Fruit fly (Drosophila melanogaster): ENCODE results near the gene CG33223.
A peak's percentile ranks its signal among the peaks of the same experiment; 100 is the strongest.

CG33223 gene

DNA sequence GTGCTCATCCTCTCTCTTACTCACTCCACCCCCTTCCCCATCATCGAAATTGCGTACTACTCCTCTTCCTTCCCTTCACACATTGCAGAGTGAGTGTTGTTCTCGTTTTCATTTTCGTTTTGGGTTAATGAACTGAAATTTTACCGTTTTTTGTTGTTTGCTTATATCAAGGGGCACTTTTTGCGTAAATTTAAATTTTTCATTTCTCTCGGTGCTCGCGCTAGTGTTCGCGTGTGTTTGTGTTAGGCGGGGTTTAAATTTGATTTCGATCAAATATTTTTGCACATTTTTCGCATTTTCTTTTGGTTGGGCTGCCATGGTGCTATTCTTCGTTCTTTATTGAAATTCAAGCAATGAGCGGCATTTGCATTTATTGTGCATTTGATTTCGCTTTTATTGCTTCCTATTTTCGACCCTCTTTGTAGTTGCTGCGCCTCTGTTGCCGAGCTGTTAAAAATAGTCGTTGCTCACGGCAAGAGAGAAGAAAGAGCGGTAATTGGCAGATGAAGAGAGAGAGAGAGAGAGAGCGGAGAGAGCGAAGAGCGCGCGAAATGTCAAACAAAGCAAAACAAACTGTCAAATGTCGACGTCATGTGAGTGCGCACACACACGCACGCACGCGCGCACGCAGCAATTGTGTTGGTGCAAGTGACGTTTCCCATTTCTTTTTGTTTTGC, 62.8 kb downstream of the CG33223 start (continued):
- TF ChIP-seq CG6792 (GFP tag; optimal IDR thresholded peaks at IDR 0.05) (no peak), vri (GFP tag; optimal IDR thresholded peaks at IDR 0.05) (peak; percentile 52), Lpt (GFP tag; optimal IDR thresholded peaks at IDR 0.05) (peak; percentile 50), Eip75B (GFP tag; optimal IDR thresholded peaks at IDR 0.05) (peak; percentile 47), CG6163 (GFP tag; IDR thresholded peaks at IDR 0.05) (peak; percentile 90; the same call in 2 of the 3 replicates), Hr38 (GFP tag; optimal IDR thresholded peaks at IDR 0.05) (no peak), Eip93F (GFP tag; optimal IDR thresholded peaks at IDR 0.05) (peak; percentile 25), Sox14 (GFP tag; optimal IDR thresholded peaks at IDR 0.05) (peak; percentile 67), Eip78C (GFP tag) (peak; percentile 82), CG11762 (GFP tag; optimal IDR thresholded peaks at IDR 0.05; ENCODE audit: insufficient read depth) (no peak), Sox15 (GFP tag; optimal IDR thresholded peaks at IDR 0.05) (peak; percentile 17), CG9139 (GFP tag; optimal IDR thresholded peaks at IDR 0.05) (peak; percentile 76), CG15336 (GFP tag; IDR thresholded peaks at IDR 0.05) (peak; percentile 83), CG6808 (GFP tag; optimal IDR thresholded peaks at IDR 0.05) (peak; percentile 70), fkh (GFP tag; optimal IDR thresholded peaks at IDR 0.05) (peak; percentile 59), OdsH (GFP tag; optimal IDR thresholded peaks at IDR 0.05) (peak; percentile 16), achi (GFP tag; optimal IDR thresholded peaks at IDR 0.05) (peak; percentile 91), cyc (GFP tag; optimal IDR thresholded peaks at IDR 0.05) (peak; percentile 41), CG3919 (GFP tag; optimal IDR thresholded peaks at IDR 0.05) (no peak), CG10669 (GFP tag; optimal IDR thresholded peaks at IDR 0.05) (peak; percentile 97), CG6854 (GFP tag; optimal IDR thresholded peaks at IDR 0.05) (peak; percentile 65), CG34406 (GFP tag; optimal IDR thresholded peaks at IDR 0.05) (peak; percentile 21), CG7368 (GFP tag; optimal IDR thresholded peaks at IDR 0.05) (peak; percentile 29), pdm3 (GFP tag; optimal IDR thresholded peaks at IDR 0.05) (no peak), svp (GFP tag) (no peak)

DNA sequence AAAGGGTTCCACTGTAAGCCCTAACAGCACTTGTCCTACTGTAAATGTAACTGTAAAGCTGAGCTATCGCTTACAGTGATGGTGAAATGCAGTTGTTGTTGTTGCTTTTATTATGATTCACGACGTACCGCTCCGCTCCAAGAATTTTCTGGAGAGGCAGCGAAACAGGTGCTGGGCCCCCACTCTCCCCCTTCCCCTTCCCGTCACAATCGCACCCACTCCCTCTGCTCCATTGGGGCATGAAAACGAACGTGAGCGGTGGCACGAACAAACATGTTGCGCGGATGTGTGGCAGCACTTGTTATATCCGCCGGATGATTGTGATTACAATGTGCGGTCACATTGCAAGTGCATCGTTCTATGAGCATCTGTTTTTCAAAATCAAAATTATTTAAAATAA, 64.2 kb downstream of the CG33223 start:
- TF ChIP-seq ss (GFP tag; optimal IDR thresholded peaks at IDR 0.05) = peak; percentile 4 to 43
- TF ChIP-seq achi (GFP tag; optimal IDR thresholded peaks at IDR 0.05) = no peak
- TF ChIP-seq Blimp-1 (GFP tag; optimal IDR thresholded peaks at IDR 0.05) = peak; percentile 21

DNA sequence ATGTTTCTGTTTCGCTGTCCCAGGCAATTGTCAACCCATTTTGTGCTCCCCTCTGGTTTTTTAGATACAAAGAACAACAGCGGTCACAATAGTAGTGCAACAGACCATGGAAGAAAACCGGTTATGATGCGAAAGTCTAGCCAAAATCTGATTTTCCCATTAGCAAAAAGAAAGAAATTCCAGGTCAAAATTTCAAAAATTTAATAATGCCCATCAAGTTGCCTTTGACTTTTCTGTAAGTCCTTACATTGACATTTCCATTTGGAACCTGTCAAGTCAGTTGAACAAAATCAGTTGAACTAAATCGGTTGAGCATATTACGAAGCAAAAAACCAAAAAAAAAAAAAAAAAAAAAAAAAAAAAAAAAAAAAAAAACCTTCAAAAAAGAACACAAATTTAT, 66.7 kb downstream of the CG33223 start:
- peak; percentile 3 for TF ChIP-seq OdsH (GFP tag; optimal IDR thresholded peaks at IDR 0.05)
- TF ChIP-seq Hr4 (GFP tag; optimal IDR thresholded peaks at IDR 0.05) = no peak
- peak; percentile 22 for TF ChIP-seq CG3919 (GFP tag; optimal IDR thresholded peaks at IDR 0.05)
- peak; percentile 10 for TF ChIP-seq topi (GFP tag; optimal IDR thresholded peaks at IDR 0.05)
- TF ChIP-seq Eip78C (GFP tag) = peak; percentile 72
- TF ChIP-seq net (GFP tag; optimal IDR thresholded peaks at IDR 0.05) = no peak
- peak; percentile 37; the same call in 1 of the 2 replicates for TF ChIP-seq CG15336 (GFP tag; IDR thresholded peaks at IDR 0.05)
- TF ChIP-seq acj6 (GFP tag; optimal IDR thresholded peaks at IDR 0.05) = peak; percentile 3
- peak; percentile 17 for TF ChIP-seq CG32006 (GFP tag; optimal IDR thresholded peaks at IDR 0.05)
- no peak for TF ChIP-seq Sox102F (GFP tag; optimal IDR thresholded peaks at IDR 0.05)
- TF ChIP-seq CG8632 (GFP tag; optimal IDR thresholded peaks at IDR 0.05) = peak; percentile 4
- peak; percentile 15 for TF ChIP-seq svp (GFP tag)

DNA sequence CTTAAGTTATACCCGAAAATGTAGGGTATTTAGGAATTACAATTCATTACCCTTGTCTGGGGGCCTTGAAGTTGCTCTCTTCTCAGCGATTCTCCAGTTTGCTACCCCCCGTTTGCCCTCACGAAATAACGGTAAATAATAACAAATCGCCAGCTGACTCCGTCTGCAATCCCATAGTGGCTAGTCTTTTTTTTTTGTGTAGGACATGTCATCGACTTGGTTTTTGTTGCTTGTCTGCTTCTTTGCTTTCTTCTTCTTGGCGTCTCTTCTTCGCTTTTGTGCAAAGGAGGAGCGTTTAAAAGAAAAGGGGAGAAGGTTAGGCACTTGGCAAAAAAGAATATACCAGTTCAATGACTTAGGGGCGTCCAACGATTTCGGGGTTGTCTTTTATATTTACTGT, 67.5 kb downstream of the CG33223 start:
- no peak for TF ChIP-seq CG8119 (GFP tag; IDR thresholded peaks at IDR 0.05)
- TF ChIP-seq Eip78C (GFP tag) = peak; percentile 74
- no peak for TF ChIP-seq CG9139 (GFP tag; optimal IDR thresholded peaks at IDR 0.05)
- peak; percentile 4 for TF ChIP-seq Met (GFP tag; optimal IDR thresholded peaks at IDR 0.05)
